Worm (Caenorhabditis elegans) whole organism, mixed stage, embryonic: Measurements from ENCODE around the gene srlf-24.

ENCODE experiments used
- M03D4.4 ChIP-seq: sonication (generic microtip); optimal IDR thresholded peaks from 2 replicates; lab custom pipeline; 2017; ENCODE audit warnings: mild to moderate bottlenecking, missing genetic modification characterization, missing compliant biosample characterization
- bed-3 ChIP-seq: fragments of 200-800 bp; sonication (Bioruptor generic); optimal IDR thresholded peaks from 3 replicates; lab custom pipeline; 2018; ENCODE audit warnings: mild to moderate bottlenecking, missing genetic modification characterization, moderate library complexity, missing compliant biosample characterization
- blmp-1 ChIP-seq: fragments of 150-350 bp; optimal IDR thresholded peaks from 2 replicates; lab custom pipeline; 2014; ENCODE audit warnings: missing biosample characterization, missing genetic modification characterization
- ceh-39 ChIP-seq: fragments of 150-350 bp; optimal IDR thresholded peaks from 2 replicates; lab custom pipeline; 2014; ENCODE audit warnings: missing biosample characterization, missing genetic modification characterization
- ceh-43 ChIP-seq: fragments of 200-800 bp; sonication (Bioruptor generic); optimal IDR thresholded peaks from 2 replicates; lab custom pipeline; 2018; ENCODE audit warnings: mild to moderate bottlenecking, missing genetic modification characterization, moderate library complexity, missing compliant biosample characterization
- ceh-83 ChIP-seq: fragments of 200-800 bp; sonication (Bioruptor generic); optimal IDR thresholded peaks from 2 replicates; lab custom pipeline; 2018; ENCODE audit warnings: mild to moderate bottlenecking, missing genetic modification characterization, missing compliant biosample characterization
- ces-1 ChIP-seq: fragments of 150-350 bp; optimal IDR thresholded peaks from 2 replicates; lab custom pipeline; 2014; ENCODE audit warnings: missing biosample characterization, missing genetic modification reagents, missing genetic modification characterization
- cnd-1 ChIP-seq: fragments of 200-800 bp; sonication (Bioruptor generic); optimal IDR thresholded peaks from 2 replicates; lab custom pipeline; 2018; ENCODE audit warnings: mild to moderate bottlenecking, missing genetic modification characterization, missing compliant biosample characterization
- drap-1 ChIP-seq: fragments of 200-800 bp; sonication (Bioruptor generic); optimal IDR thresholded peaks from 3 replicates; lab custom pipeline; 2018; ENCODE audit warnings: mild to moderate bottlenecking, missing genetic modification characterization, missing compliant biosample characterization
- elt-1 ChIP-seq: sonication (generic microtip); optimal IDR thresholded peaks from 2 replicates; lab custom pipeline; 2017; ENCODE audit warnings: missing genetic modification characterization, mild to moderate bottlenecking, missing compliant biosample characterization, antibody characterized with exemption, moderate library complexity, borderline replicate concordance; ENCODE audit not compliant: insufficient read depth
- elt-3 ChIP-seq: fragments of 150-350 bp; optimal IDR thresholded peaks from 2 replicates; lab custom pipeline; 2014; ENCODE audit warnings: missing biosample characterization, missing genetic modification characterization
- flh-1 ChIP-seq: fragments of 200-800 bp; sonication (Bioruptor generic); optimal IDR thresholded peaks from 2 replicates; lab custom pipeline; 2018; ENCODE audit warnings: mild to moderate bottlenecking, missing genetic modification characterization, moderate library complexity, missing compliant biosample characterization
- ham-2 ChIP-seq: fragments of 200-800 bp; sonication (Bioruptor generic); optimal IDR thresholded peaks from 2 replicates; lab custom pipeline; 2018; ENCODE audit warnings: mild to moderate bottlenecking, missing genetic modification characterization, missing compliant biosample characterization
- hlh-1 ChIP-seq: fragments of 150-350 bp; optimal IDR thresholded peaks from 2 replicates; lab custom pipeline; 2014; ENCODE audit warnings: missing biosample characterization, missing genetic modification reagents, missing genetic modification characterization
- lin-13 ChIP-seq: fragments of 150-350 bp; optimal IDR thresholded peaks from 2 replicates; lab custom pipeline; 2014; ENCODE audit warnings: missing biosample characterization, missing genetic modification characterization
- lin-32 ChIP-seq: fragments of 200-800 bp; sonication (Bioruptor generic); optimal IDR thresholded peaks from 2 replicates; lab custom pipeline; 2018; ENCODE audit warnings: mild to moderate bottlenecking, missing genetic modification characterization, missing compliant biosample characterization
- lsy-2 ChIP-seq: fragments of 150-350 bp; optimal IDR thresholded peaks from 2 replicates; lab custom pipeline; 2014; ENCODE audit warnings: missing biosample characterization, missing genetic modification characterization
- mab-5 ChIP-seq: fragments of 150-350 bp; optimal IDR thresholded peaks from 2 replicates; lab custom pipeline; 2014; ENCODE audit warnings: missing biosample characterization, missing genetic modification characterization
- mep-1 ChIP-seq: fragments of 150-350 bp; optimal IDR thresholded peaks from 2 replicates; lab custom pipeline; 2017; ENCODE audit warnings: missing biosample characterization, missing genetic modification reagents, missing genetic modification characterization, inconsistent platforms
- mls-2 ChIP-seq: sonication (generic microtip); optimal IDR thresholded peaks from 2 replicates; lab custom pipeline; 2016; ENCODE audit warnings: mild to moderate bottlenecking, missing genetic modification characterization, moderate library complexity, missing compliant biosample characterization
- nhr-2 ChIP-seq: fragments of 150-350 bp; optimal IDR thresholded peaks from 2 replicates; lab custom pipeline; 2014; ENCODE audit warnings: missing biosample characterization, missing genetic modification characterization
- nhr-237 ChIP-seq: fragments of 150-350 bp; optimal IDR thresholded peaks from 2 replicates; lab custom pipeline; 2014; ENCODE audit warnings: missing biosample characterization, missing genetic modification characterization
- nhr-28 ChIP-seq: fragments of 150-350 bp; optimal IDR thresholded peaks from 2 replicates; lab custom pipeline; 2014; ENCODE audit warnings: missing biosample characterization, missing genetic modification characterization
- nhr-76 ChIP-seq: sonication (generic microtip); optimal IDR thresholded peaks from 2 replicates; lab custom pipeline; 2017; ENCODE audit warnings: missing biosample characterization, missing genetic modification characterization
- pha-4 ChIP-seq: fragments of 150-350 bp; optimal IDR thresholded peaks from 2 replicates; lab custom pipeline; 2018; ENCODE audit warnings: missing biosample characterization, missing genetic modification reagents, missing genetic modification characterization
- sem-2 ChIP-seq: fragments of 200-800 bp; sonication (Bioruptor generic); optimal IDR thresholded peaks from 2 replicates; lab custom pipeline; 2018; ENCODE audit warnings: mild to moderate bottlenecking, missing genetic modification characterization, missing compliant biosample characterization
- snpc-4 ChIP-seq: fragments of 150-350 bp; optimal IDR thresholded peaks from 2 replicates; lab custom pipeline; 2014; ENCODE audit warnings: missing biosample characterization, missing genetic modification characterization
- sptf-1 ChIP-seq: sonication (generic microtip); optimal IDR thresholded peaks from 2 replicates; lab custom pipeline; 2017; ENCODE audit warnings: mild to moderate bottlenecking, missing genetic modification characterization, moderate library complexity, missing compliant biosample characterization
- tbx-8 ChIP-seq: fragments of 200-800 bp; sonication (Bioruptor generic); optimal IDR thresholded peaks from 2 replicates; lab custom pipeline; 2018; ENCODE audit warnings: mild to moderate bottlenecking, missing genetic modification characterization, moderate library complexity, missing compliant biosample characterization
- unc-120 ChIP-seq: sonication (generic microtip); optimal IDR thresholded peaks from 2 replicates; lab custom pipeline; 2017; ENCODE audit warnings: missing genetic modification characterization, missing compliant biosample characterization; ENCODE audit not compliant: poor library complexity, severe bottlenecking
- unc-39 ChIP-seq: fragments of 150-350 bp; optimal IDR thresholded peaks from 2 replicates; lab custom pipeline; 2014; ENCODE audit warnings: missing biosample characterization, missing genetic modification characterization
- unc-62 ChIP-seq: fragments of 150-350 bp; optimal IDR thresholded peaks from 2 replicates; lab custom pipeline; 2014; ENCODE audit warnings: missing biosample characterization, missing genetic modification reagents, missing genetic modification characterization
- zip-8 ChIP-seq: fragments of 150-350 bp; optimal IDR thresholded peaks from 2 replicates; lab custom pipeline; 2014; ENCODE audit warnings: missing biosample characterization, missing genetic modification characterization

The srlf-24 gene

ce11 chrIV:11143228-11143444 lies 37.5 kb upstream of the srlf-24 start, which contains the start of gene F01G4.4:
Gene F01G4.4, plus strand, starts transcription at chrIV:11143345.
- TF ChIP-seq nhr-28 (tag; lab: Kevin White, UChicago) (no peak), cnd-1 (tag; lab: Kevin White, UChicago) (no peak), ceh-83 (GFP tag; lab: Kevin White, UChicago) (no peak), M03D4.4 (tag; lab: Kevin White, UChicago) (no peak), blmp-1 (tag; lab: Kevin White, UChicago) (no peak), hlh-1 (no peak), nhr-2 (tag; lab: Kevin White, UChicago) (no peak), nhr-237 (no peak), ces-1 (GFP tag; lab: Kevin White, UChicago) (no peak)

- TF ChIP-seq blmp-1 (tag; lab: Kevin White, UChicago): no peak
- TF ChIP-seq elt-3 (tag; lab: Kevin White, UChicago): no peak
- peak; percentile 27 for TF ChIP-seq nhr-237
- TF ChIP-seq lsy-2 (tag; lab: Kevin White, UChicago): peak; percentile 65
- no peak for TF ChIP-seq M03D4.4 (tag; lab: Kevin White, UChicago)
- TF ChIP-seq mep-1 (tag; lab: Kevin White, UChicago): peak; percentile 32
- peak; percentile 26 for TF ChIP-seq pha-4
- peak; percentile 64 for TF ChIP-seq unc-39 (tag; lab: Kevin White, UChicago)
- peak; percentile 89 for TF ChIP-seq ces-1 (GFP tag; lab: Kevin White, UChicago)
These were observed 36.9 kb upstream of the srlf-24 start, which contains the start of gene skih-2 for ce11 chrIV:11142314-11143227. Gene skih-2, minus strand, starts transcription at chrIV:11142364.

- TF ChIP-seq pha-4 (no peak), cnd-1 (tag; lab: Kevin White, UChicago) (no peak), lin-32 (no peak), mls-2 (tag; lab: Kevin White, UChicago) (no peak), M03D4.4 (tag; lab: Kevin White, UChicago) (no peak), ces-1 (GFP tag; lab: Kevin White, UChicago) (no peak), tbx-8 (GFP tag; lab: Kevin White, UChicago) (no peak), flh-1 (GFP tag; lab: Kevin White, UChicago) (no peak), zip-8 (tag; lab: Kevin White, UChicago) (no peak), ceh-83 (GFP tag; lab: Kevin White, UChicago) (no peak)
These were observed 25.6 kb upstream of the srlf-24 start, which contains the start of gene ard-1 for ce11 chrIV:11131268-11131667. Gene ard-1, plus strand, starts transcription at chrIV:11131279.

ce11 chrIV:11130774-11131173 lies 25.1 kb upstream of the srlf-24 start:
- TF ChIP-seq elt-3 (tag; lab: Kevin White, UChicago): no peak
- no peak for TF ChIP-seq unc-62 (GFP tag; lab: Kevin White, UChicago)
- no peak for TF ChIP-seq lin-13 (tag; lab: Kevin White, UChicago)
- TF ChIP-seq snpc-4: no peak
- no peak for TF ChIP-seq blmp-1 (tag; lab: Kevin White, UChicago)

ce11 chrIV:11126028-11126427 lies 20.4 kb upstream of the srlf-24 start:
- no peak for TF ChIP-seq flh-1 (GFP tag; lab: Kevin White, UChicago)
- no peak for TF ChIP-seq mab-5 (tag; lab: Kevin White, UChicago)
- no peak for TF ChIP-seq drap-1

- no peak for TF ChIP-seq lin-32
- TF ChIP-seq unc-120: no peak
- no peak for TF ChIP-seq sptf-1
- TF ChIP-seq elt-3 (tag; lab: Kevin White, UChicago): no peak
- no peak for TF ChIP-seq pha-4
- no peak for TF ChIP-seq bed-3 (GFP tag; lab: Kevin White, UChicago)
- TF ChIP-seq mep-1 (tag; lab: Kevin White, UChicago): no peak
- TF ChIP-seq lsy-2 (tag; lab: Kevin White, UChicago): no peak
- no peak for TF ChIP-seq nhr-237
These were observed 20.2 kb upstream of the srlf-24 start, which contains the start of gene swsn-4 for ce11 chrIV:11126004-11126027. Gene swsn-4, plus strand, starts transcription at chrIV:11126024.

ce11 chrIV:11125604-11126003 lies 20.0 kb upstream of the srlf-24 start:
- TF ChIP-seq hlh-1 (no peak), nhr-76 (tag; lab: Kevin White, UChicago) (no peak), unc-39 (tag; lab: Kevin White, UChicago) (no peak), ham-2 (GFP tag; lab: Kevin White, UChicago) (no peak), ceh-39 (tag; lab: Kevin White, UChicago) (no peak), nhr-237 (no peak), ceh-43 (no peak), sem-2 (GFP tag; lab: Kevin White, UChicago) (no peak), ceh-83 (GFP tag; lab: Kevin White, UChicago) (no peak), lin-32 (no peak), sptf-1 (no peak), elt-1 (tag; lab: Kevin White, UChicago) (no peak), blmp-1 (tag; lab: Kevin White, UChicago) (no peak)
- TF ChIP-seq, all 35 proteins: peak for 0
